ENCODE assay signal across 6 fruit fly cellular contexts in genomic region chr2L:309812-310431, dm6.
TF ChIP-seq lines count a peak whose summit lies in the region.

No protein-coding gene starts in this region.

- TF ChIP-seq CTCF in whole organism, embryonic (GFP tag; optimal IDR thresholded peaks at IDR 0.05; lab: Kevin White, UChicago): no peak

TF ChIP-seq in whole organism, 6 proteins besides CTCF, POLR2A, EP300 and RAD21:
- TF ChIP-seq CG8478 (optimal IDR thresholded peaks at IDR 0.05; lab: Kevin White, UChicago) (no peak), Dll (optimal IDR thresholded peaks at IDR 0.05; lab: Kevin White, UChicago) (peak; percentile 11)

TF ChIP-seq in whole organism, adult, 20 proteins besides CTCF, POLR2A, EP300 and RAD21 (continues in another document):
- TF ChIP-seq bab1 (GFP tag; optimal IDR thresholded peaks at IDR 0.05; lab: Kevin White, UChicago) (no peak), cnc (optimal IDR thresholded peaks at IDR 0.05; lab: Kevin White, UChicago) (no peak), CG5204 (GFP tag; optimal IDR thresholded peaks at IDR 0.05; lab: Kevin White, UChicago) (no peak), CG12768 (GFP tag; optimal IDR thresholded peaks at IDR 0.05; lab: Kevin White, UChicago) (peak; percentile 70), toe (GFP tag; optimal IDR thresholded peaks at IDR 0.05; lab: Kevin White, UChicago) (no peak), cic (GFP tag; optimal IDR thresholded peaks at IDR 0.05; lab: Kevin White, UChicago) (peak; percentile 50), CG7101 (tag; optimal IDR thresholded peaks at IDR 0.05; lab: Kevin White, UChicago) (no peak), CG33017 (tag; optimal IDR thresholded peaks at IDR 0.05; lab: Kevin White, UChicago) (no peak), Hr96 (GFP tag; optimal IDR thresholded peaks at IDR 0.05; lab: Kevin White, UChicago) (no peak), ovo (GFP tag; optimal IDR thresholded peaks at IDR 0.05; lab: Kevin White, UChicago) (peak; percentile 26), CG7045 (GFP tag; optimal IDR thresholded peaks at IDR 0.05; lab: Kevin White, UChicago) (no peak), CG14711 (tag; optimal IDR thresholded peaks at IDR 0.05; lab: Kevin White, UChicago) (no peak), kay (GFP tag; lab: Kevin White, UChicago; ENCODE audit: borderline replicate concordance) (peak; percentile 47), Clk (GFP tag; optimal IDR thresholded peaks at IDR 0.05; lab: Kevin White, UChicago) (no peak), pad (GFP tag; optimal IDR thresholded peaks at IDR 0.05; lab: Kevin White, UChicago) (peak; percentile 17), CG1620 (GFP tag; optimal IDR thresholded peaks at IDR 0.05; lab: Kevin White, UChicago) (no peak), Mnt (GFP tag; optimal IDR thresholded peaks at IDR 0.05; lab: Kevin White, UChicago) (no peak), Crg-1 (GFP tag; optimal IDR thresholded peaks at IDR 0.05; lab: Kevin White, UChicago) (no peak), tj (GFP tag; optimal IDR thresholded peaks at IDR 0.05; lab: Kevin White, UChicago) (peak; percentile 20)

TF ChIP-seq in whole organism, embryonic, 481 proteins besides CTCF, POLR2A, EP300 and RAD21 (continues in another document):
- no peak for TF ChIP-seq CG42726 (GFP tag; IDR thresholded peaks at IDR 0.05; lab: Robert Waterston, UW; ENCODE audit: partially characterized antibody)
- no peak for TF ChIP-seq CG10959 (GFP tag; IDR thresholded peaks at IDR 0.05; lab: Robert Waterston, UW)
- no peak for TF ChIP-seq tgo (GFP tag; IDR thresholded peaks at IDR 0.05; lab: Robert Waterston, UW)
- no peak for TF ChIP-seq bsh (GFP tag; optimal IDR thresholded peaks at IDR 0.05; lab: Kevin White, UChicago)
- no peak for TF ChIP-seq CG12071 (GFP tag; optimal IDR thresholded peaks at IDR 0.05; lab: Kevin White, UChicago)
- no peak for TF ChIP-seq usp (GFP tag; optimal IDR thresholded peaks at IDR 0.05; lab: Kevin White, UChicago)
- no peak for TF ChIP-seq CG43689 (GFP tag; IDR thresholded peaks at IDR 0.05; lab: Robert Waterston, UW)
- TF ChIP-seq Dip3 (GFP tag; optimal IDR thresholded peaks at IDR 0.05; lab: Kevin White, UChicago): no peak
- TF ChIP-seq CG15011 (GFP tag; optimal IDR thresholded peaks at IDR 0.05; lab: Kevin White, UChicago): no peak
- peak; percentile 23; the same call in 1 of the 2 replicates for TF ChIP-seq Adf1 (GFP tag; IDR thresholded peaks at IDR 0.05; lab: Robert Waterston, UW)
- TF ChIP-seq CG9727 (GFP tag; optimal IDR thresholded peaks at IDR 0.05; lab: Kevin White, UChicago): no peak
- TF ChIP-seq caup (GFP tag; optimal IDR thresholded peaks at IDR 0.05; lab: Kevin White, UChicago; ENCODE audit: severe bottlenecking): no peak
- no peak for TF ChIP-seq dysf (GFP tag; IDR thresholded peaks at IDR 0.05; lab: Robert Waterston, UW)
- TF ChIP-seq CG1792 (GFP tag; optimal IDR thresholded peaks at IDR 0.05; lab: Kevin White, UChicago): no peak
- TF ChIP-seq HLH54F (GFP tag; optimal IDR thresholded peaks at IDR 0.05; lab: Kevin White, UChicago): no peak
- TF ChIP-seq CG10267 (tag; optimal IDR thresholded peaks at IDR 0.05; lab: Kevin White, UChicago): no peak
- no peak for TF ChIP-seq CG4404 (GFP tag; IDR thresholded peaks at IDR 0.05; lab: Robert Waterston, UW)
- TF ChIP-seq fru (optimal IDR thresholded peaks at IDR 0.05; lab: Kevin White, UChicago): no peak
- TF ChIP-seq CG13296 (GFP tag; optimal IDR thresholded peaks at IDR 0.05; lab: Kevin White, UChicago): no peak

TF ChIP-seq in whole organism, prepupa, 60 proteins besides CTCF, POLR2A, EP300 and RAD21 (continues in another document):
- peak; percentile 39 for TF ChIP-seq Eip78C (GFP tag; lab: Kevin White, UChicago)
- TF ChIP-seq CG8319 (GFP tag; optimal IDR thresholded peaks at IDR 0.05; lab: Kevin White, UChicago): no peak
- 0 out of 3 replicates have a peak, but pooled peaks have one; percentile 26 for TF ChIP-seq CG8119 (GFP tag; IDR thresholded peaks at IDR 0.05; lab: Robert Waterston, UW)
- TF ChIP-seq fkh (GFP tag; optimal IDR thresholded peaks at IDR 0.05; lab: Kevin White, UChicago): peak; percentile 59
- peak; percentile 66 for TF ChIP-seq svp (GFP tag; lab: Kevin White, UChicago)
- no peak for TF ChIP-seq dac (GFP tag; optimal IDR thresholded peaks at IDR 0.05; lab: Kevin White, UChicago)
- TF ChIP-seq achi (GFP tag; optimal IDR thresholded peaks at IDR 0.05; lab: Kevin White, UChicago): no peak
- TF ChIP-seq Smox (GFP tag; optimal IDR thresholded peaks at IDR 0.05; lab: Kevin White, UChicago): no peak
- no peak for TF ChIP-seq Sox102F (GFP tag; optimal IDR thresholded peaks at IDR 0.05; lab: Kevin White, UChicago)
- TF ChIP-seq CG10669 (GFP tag; optimal IDR thresholded peaks at IDR 0.05; lab: Kevin White, UChicago): no peak
- TF ChIP-seq CG1621 (tag; optimal IDR thresholded peaks at IDR 0.05; lab: Kevin White, UChicago): no peak
- peak; percentile 25; the same call in 1 of the 2 replicates for TF ChIP-seq CG15336 (GFP tag; IDR thresholded peaks at IDR 0.05; lab: Robert Waterston, UW)
- TF ChIP-seq eg (GFP tag; IDR thresholded peaks at IDR 0.05; lab: Robert Waterston, UW): peak; percentile 57; the same call in 1 of the 3 replicates
- no peak for TF ChIP-seq CG31627 (GFP tag; optimal IDR thresholded peaks at IDR 0.05; lab: Kevin White, UChicago)
- TF ChIP-seq lz (GFP tag; optimal IDR thresholded peaks at IDR 0.05; lab: Kevin White, UChicago): no peak
- no peak for TF ChIP-seq Sox14 (GFP tag; optimal IDR thresholded peaks at IDR 0.05; lab: Kevin White, UChicago)
- no peak for TF ChIP-seq net (GFP tag; optimal IDR thresholded peaks at IDR 0.05; lab: Kevin White, UChicago)
- no peak for TF ChIP-seq spab (GFP tag; optimal IDR thresholded peaks at IDR 0.05; lab: Kevin White, UChicago)
- TF ChIP-seq fd59A (GFP tag; optimal IDR thresholded peaks at IDR 0.05; lab: Kevin White, UChicago): no peak
- no peak for TF ChIP-seq Gug (GFP tag; IDR thresholded peaks at IDR 0.05; lab: Robert Waterston, UW)

TF ChIP-seq in whole organism, pupa, 21 proteins besides CTCF, POLR2A, EP300 and RAD21:
- TF ChIP-seq CG12605 (GFP tag; IDR thresholded peaks at IDR 0.05; lab: Robert Waterston, UW) (0 out of 2 replicates have a peak, but pooled peaks have one; percentile 35), CG34367 (tag; optimal IDR thresholded peaks at IDR 0.05; lab: Kevin White, UChicago) (no peak), fd96Ca (GFP tag; IDR thresholded peaks at IDR 0.05; lab: Robert Waterston, UW) (0 out of 3 replicates have a peak, but pooled peaks have one; percentile 14), CG8159 (tag; optimal IDR thresholded peaks at IDR 0.05; lab: Kevin White, UChicago) (no peak), rn (GFP tag; IDR thresholded peaks at IDR 0.05; lab: Robert Waterston, UW) (no peak), Ets98B (GFP tag; IDR thresholded peaks at IDR 0.05; lab: Robert Waterston, UW) (peak; percentile 50), CG15710 (tag; optimal IDR thresholded peaks at IDR 0.05; lab: Kevin White, UChicago) (no peak), CG14655 (GFP tag; optimal IDR thresholded peaks at IDR 0.05; lab: Kevin White, UChicago) (no peak), CG4496 (GFP tag; IDR thresholded peaks at IDR 0.05; lab: Robert Waterston, UW) (peak; percentile 55; the same call in 2 of the 3 replicates)

TF ChIP-seq in whole organism, wandering third instar larva, 38 proteins besides CTCF, POLR2A, EP300 and RAD21:
- no peak for TF ChIP-seq CG9705 (GFP tag; optimal IDR thresholded peaks at IDR 0.05; lab: Kevin White, UChicago)
- TF ChIP-seq Vsx2 (GFP tag; optimal IDR thresholded peaks at IDR 0.05; lab: Kevin White, UChicago; ENCODE audit: partially characterized antibody): peak; percentile 14
